ENCODE assay signal across 3 worm cellular contexts in genomic region chrII:2962531-2963164, ce11.
A peak's percentile ranks its signal among the peaks of the same experiment; 100 is the strongest.
TF ChIP-seq lines count a peak whose summit lies in the region.

No protein-coding gene starts in this region.

TF ChIP-seq in whole organism, L1 larva, 84 proteins besides CTCF, POLR2A, EP300 and RAD21 (continued from another document and continues in another):
- TF ChIP-seq ztf-11 (tag; optimal IDR thresholded peaks at IDR 0.05; lab: Kevin White, UChicago) (no peak), efl-3 (GFP tag; optimal IDR thresholded peaks at IDR 0.05; lab: Kevin White, UChicago) (no peak), hlh-17 (GFP tag; optimal IDR thresholded peaks at IDR 0.05; lab: Kevin White, UChicago; ENCODE audit: borderline replicate concordance) (no peak), pax-3 (tag; optimal IDR thresholded peaks at IDR 0.05; lab: Kevin White, UChicago) (no peak), ets-5 (GFP tag; IDR thresholded peaks at IDR 0.05; lab: Robert Waterston, UW) (no peak), dpl-1 (GFP tag; optimal IDR thresholded peaks at IDR 0.05; lab: Kevin White, UChicago) (no peak), elt-3 (tag; optimal IDR thresholded peaks at IDR 0.05; lab: Kevin White, UChicago) (no peak), fkh-4 (tag; optimal IDR thresholded peaks at IDR 0.05; lab: Kevin White, UChicago; ENCODE audit: borderline replicate concordance) (no peak), aha-1 (tag; optimal IDR thresholded peaks at IDR 0.05; lab: Kevin White, UChicago) (no peak), nhr-47 (tag; optimal IDR thresholded peaks at IDR 0.05; lab: Kevin White, UChicago) (no peak), zag-1 (tag; optimal IDR thresholded peaks at IDR 0.05; lab: Kevin White, UChicago) (no peak), unc-86 (tag; optimal IDR thresholded peaks at IDR 0.05; lab: Kevin White, UChicago) (peak; percentile 69), pag-3 (tag; optimal IDR thresholded peaks at IDR 0.05; lab: Kevin White, UChicago; ENCODE audit: borderline replicate concordance, insufficient read depth) (no peak), ceh-63 (GFP tag; optimal IDR thresholded peaks at IDR 0.05; lab: Kevin White, UChicago) (no peak), unc-62 (GFP tag; optimal IDR thresholded peaks at IDR 0.05; lab: Kevin White, UChicago) (no peak), swsn-7 (tag; optimal IDR thresholded peaks at IDR 0.05; lab: Kevin White, UChicago) (peak; percentile 53), lin-13 (GFP tag; optimal IDR thresholded peaks at IDR 0.05; lab: Kevin White, UChicago) (no peak), C16A3.4 (tag; optimal IDR thresholded peaks at IDR 0.05; lab: Kevin White, UChicago) (no peak), unc-130 (tag; optimal IDR thresholded peaks at IDR 0.05; lab: Kevin White, UChicago) (no peak), nhr-28 (tag; optimal IDR thresholded peaks at IDR 0.05; lab: Kevin White, UChicago) (no peak), irx-1 (tag; optimal IDR thresholded peaks at IDR 0.05; lab: Kevin White, UChicago) (no peak), fkh-10 (GFP tag; optimal IDR thresholded peaks at IDR 0.05; lab: Kevin White, UChicago) (peak; percentile 85), isw-1 (GFP tag; IDR thresholded peaks at IDR 0.05; lab: Robert Waterston, UW) (peak; percentile 40; the same call in 1 of the 2 replicates), nhr-19 (GFP tag; conservative IDR thresholded peaks at IDR 0.05; lab: Robert Waterston, UW) (no peak), lir-3 (tag; optimal IDR thresholded peaks at IDR 0.05; lab: Kevin White, UChicago; ENCODE audit: poor library complexity) (no peak), ceh-90 (tag; optimal IDR thresholded peaks at IDR 0.05; lab: Kevin White, UChicago) (no peak), ztf-4 (tag; optimal IDR thresholded peaks at IDR 0.05; lab: Kevin White, UChicago) (no peak), mdl-1 (tag; optimal IDR thresholded peaks at IDR 0.05; lab: Kevin White, UChicago) (peak; percentile 51 to 63), sptf-1 (tag; optimal IDR thresholded peaks at IDR 0.05; lab: Kevin White, UChicago) (no peak), efl-1 (optimal IDR thresholded peaks at IDR 0.05; lab: Kevin White, UChicago) (peak; percentile 32 to 38), efl-1 (GFP tag; optimal IDR thresholded peaks at IDR 0.05 in 1 of 2; lab: Kevin White, UChicago) (no peak), fkh-8 (tag; optimal IDR thresholded peaks at IDR 0.05; lab: Kevin White, UChicago) (peak; percentile 29), egl-27 (tag; optimal IDR thresholded peaks at IDR 0.05; lab: Kevin White, UChicago) (no peak), mef-2 (tag; optimal IDR thresholded peaks at IDR 0.05; lab: Kevin White, UChicago) (no peak), Y116A8C.19 (tag; optimal IDR thresholded peaks at IDR 0.05; lab: Kevin White, UChicago; ENCODE audit: borderline replicate concordance) (no peak), skn-1 (tag; optimal IDR thresholded peaks at IDR 0.05; lab: Kevin White, UChicago) (no peak), ama-1 (optimal IDR thresholded peaks at IDR 0.05; lab: Kevin White, UChicago) (no peak), unc-30 (tag; optimal IDR thresholded peaks at IDR 0.05; lab: Kevin White, UChicago) (no peak), egl-13 (tag; optimal IDR thresholded peaks at IDR 0.05; lab: Kevin White, UChicago) (no peak), fos-1 (tag; optimal IDR thresholded peaks at IDR 0.05; lab: Kevin White, UChicago) (no peak), lin-15B (tag; optimal IDR thresholded peaks at IDR 0.05; lab: Kevin White, UChicago) (no peak), lsy-2 (tag; optimal IDR thresholded peaks at IDR 0.05; lab: Kevin White, UChicago) (peak in 1 of 2 experiments; percentile 28), C04F5.9 (tag; optimal IDR thresholded peaks at IDR 0.05; lab: Kevin White, UChicago) (no peak), ceh-8 (GFP tag; optimal IDR thresholded peaks at IDR 0.05; lab: Kevin White, UChicago) (peak; percentile 36), nhr-77 (tag; optimal IDR thresholded peaks at IDR 0.05; lab: Kevin White, UChicago) (no peak)

TF ChIP-seq in whole organism, L2 larva, 48 proteins besides CTCF, POLR2A, EP300 and RAD21 (continued from another document):
- peak; percentile 31 for TF ChIP-seq mab-5 (tag; optimal IDR thresholded peaks at IDR 0.05; lab: Kevin White, UChicago)
- peak; percentile 47 for TF ChIP-seq unc-55 (GFP tag; optimal IDR thresholded peaks at IDR 0.05; lab: Kevin White, UChicago)
- peak; percentile 57 for TF ChIP-seq F13H6.1 (tag; optimal IDR thresholded peaks at IDR 0.05; lab: Kevin White, UChicago)
- no peak for TF ChIP-seq ztf-4 (tag; optimal IDR thresholded peaks at IDR 0.05; lab: Kevin White, UChicago)
- TF ChIP-seq lin-11 (tag; optimal IDR thresholded peaks at IDR 0.05; lab: Kevin White, UChicago) = peak; percentile 7
TF ChIP-seq in whole organism, L2 larva: peak in this region for 10.

TF ChIP-seq in whole organism, L4 larva, 104 proteins besides CTCF, POLR2A, EP300 and RAD21 (continued from another document):
- no peak for TF ChIP-seq snpc-4 (tag; optimal IDR thresholded peaks at IDR 0.05; lab: Kevin White, UChicago)
- TF ChIP-seq egl-43 (GFP tag; IDR thresholded peaks at IDR 0.05; lab: Robert Waterston, UW) = 0 out of 2 replicates have a peak, but pooled peaks have one; percentile 32
- TF ChIP-seq rbr-2 (tag; optimal IDR thresholded peaks at IDR 0.05; lab: Kevin White, UChicago) = no peak
- no peak for TF ChIP-seq zip-11 (GFP tag; IDR thresholded peaks at IDR 0.05; lab: Robert Waterston, UW)
- TF ChIP-seq nhr-25 (tag; optimal IDR thresholded peaks at IDR 0.05; lab: Kevin White, UChicago; ENCODE audit: borderline replicate concordance, insufficient read depth) = no peak
- no peak for TF ChIP-seq unc-39 (tag; optimal IDR thresholded peaks at IDR 0.05; lab: Kevin White, UChicago)
- TF ChIP-seq nhr-42 (GFP tag; IDR thresholded peaks at IDR 0.05; lab: Robert Waterston, UW) = no peak
- no peak for TF ChIP-seq mxl-2 (GFP tag; conservative IDR thresholded peaks at IDR 0.05; lab: Robert Waterston, UW)
- no peak for TF ChIP-seq nhr-41 (GFP tag; IDR thresholded peaks at IDR 0.05; lab: Robert Waterston, UW)
- TF ChIP-seq lin-39 (tag; optimal IDR thresholded peaks at IDR 0.05; lab: Kevin White, UChicago) = no peak
- no peak for TF ChIP-seq mdt-29 (GFP tag; IDR thresholded peaks at IDR 0.05; lab: Robert Waterston, UW)
- no peak for TF ChIP-seq vab-7 (GFP tag; IDR thresholded peaks at IDR 0.05; lab: Robert Waterston, UW)
- peak; percentile 21 for TF ChIP-seq ces-1 (GFP tag; optimal IDR thresholded peaks at IDR 0.05; lab: Kevin White, UChicago)
- TF ChIP-seq hmg-1.1 (GFP tag; IDR thresholded peaks at IDR 0.05; lab: Robert Waterston, UW) = peak; percentile 55; the same call in 1 of the 2 replicates
- TF ChIP-seq ctbp-1 (GFP tag; IDR thresholded peaks at IDR 0.05; lab: Robert Waterston, UW) = peak; percentile 60; the same call in 1 of the 2 replicates
- TF ChIP-seq hif-1 (tag; optimal IDR thresholded peaks at IDR 0.05; lab: Kevin White, UChicago) = no peak
- no peak for TF ChIP-seq dpl-1 (GFP tag; optimal IDR thresholded peaks at IDR 0.05; lab: Kevin White, UChicago)
- no peak for TF ChIP-seq F10B5.3 (tag; optimal IDR thresholded peaks at IDR 0.05; lab: Kevin White, UChicago)
- TF ChIP-seq lim-7 (GFP tag; IDR thresholded peaks at IDR 0.05; lab: Robert Waterston, UW) = no peak
- no peak for TF ChIP-seq sdz-12 (GFP tag; optimal IDR thresholded peaks at IDR 0.05; lab: Kevin White, UChicago)
- TF ChIP-seq ama-1 (optimal IDR thresholded peaks at IDR 0.05; lab: Kevin White, UChicago) = no peak
- TF ChIP-seq saeg-2 (GFP tag; IDR thresholded peaks at IDR 0.05; lab: Robert Waterston, UW) = no peak
- no peak for TF ChIP-seq F49E8.2 (tag; optimal IDR thresholded peaks at IDR 0.05; lab: Kevin White, UChicago; ENCODE audit: borderline replicate concordance)
- TF ChIP-seq gei-8 (GFP tag; optimal IDR thresholded peaks at IDR 0.05; lab: Kevin White, UChicago) = no peak
- TF ChIP-seq nhr-111 (GFP tag; optimal IDR thresholded peaks at IDR 0.05; lab: Kevin White, UChicago) = no peak
- no peak for TF ChIP-seq nhr-48 (tag; optimal IDR thresholded peaks at IDR 0.05; lab: Kevin White, UChicago)
- TF ChIP-seq fkh-10 (GFP tag; optimal IDR thresholded peaks at IDR 0.05; lab: Kevin White, UChicago) = peak; percentile 92
- no peak for TF ChIP-seq tra-1 (GFP tag; IDR thresholded peaks at IDR 0.05; lab: Robert Waterston, UW)
- no peak for TF ChIP-seq mes-2 (tag; optimal IDR thresholded peaks at IDR 0.05; lab: Kevin White, UChicago; ENCODE audit: poor library complexity, severe bottlenecking)
- TF ChIP-seq skn-1 (tag; optimal IDR thresholded peaks at IDR 0.05; lab: Kevin White, UChicago) = no peak
- TF ChIP-seq set-16 (GFP tag; IDR thresholded peaks at IDR 0.05; lab: Robert Waterston, UW) = peak; percentile 24; the same call in 1 of the 2 replicates
